Worm (Caenorhabditis elegans) whole organism, late embryonic: ENCODE data around the gene syx-18.

ENCODE experiments used
- C08G9.2 ChIP-seq: sonication (generic microtip); optimal IDR thresholded peaks from 2 replicates; lab custom pipeline; 2016; ENCODE audit warnings: mild to moderate bottlenecking, missing genetic modification characterization, moderate library complexity, missing compliant biosample characterization
- dve-1 ChIP-seq: sonication (generic microtip); optimal IDR thresholded peaks from 2 replicates; lab custom pipeline; 2017; ENCODE audit warnings: antibody characterized with exemption, mild to moderate bottlenecking, missing genetic modification characterization, missing compliant biosample characterization
- fkh-10 ChIP-seq: fragments of 150-350 bp; optimal IDR thresholded peaks from 2 replicates; lab custom pipeline; 2014; ENCODE audit warnings: missing biosample characterization, missing genetic modification reagents, missing genetic modification characterization
- hlh-15 ChIP-seq: sonication (generic microtip); optimal IDR thresholded peaks from 2 replicates; lab custom pipeline; 2016; ENCODE audit warnings: missing genetic modification characterization, missing compliant biosample characterization
- lim-6 ChIP-seq: sonication (generic microtip); optimal IDR thresholded peaks from 2 replicates; lab custom pipeline; 2016; ENCODE audit warnings: missing genetic modification characterization, missing compliant biosample characterization
- madf-2 ChIP-seq: sonication (generic microtip); optimal IDR thresholded peaks from 2 replicates; lab custom pipeline; 2017; ENCODE audit warnings: missing genetic modification characterization, missing compliant biosample characterization
- npax-4 ChIP-seq: sonication (generic microtip); optimal IDR thresholded peaks from 2 replicates; lab custom pipeline; 2016; ENCODE audit warnings: missing genetic modification characterization, missing compliant biosample characterization
- pha-4 ChIP-seq: fragments of 150-350 bp; optimal IDR thresholded peaks from 2 replicates; lab custom pipeline; 2018; ENCODE audit warnings: missing biosample characterization, missing genetic modification reagents, missing genetic modification characterization
- pqm-1 ChIP-seq: sonication (generic microtip); optimal IDR thresholded peaks from 2 replicates; lab custom pipeline; 2016; ENCODE audit warnings: missing genetic modification characterization, missing compliant biosample characterization
- ref-2 ChIP-seq: sonication (generic microtip); optimal IDR thresholded peaks from 2 replicates; lab custom pipeline; 2016; ENCODE audit warnings: missing genetic modification characterization, missing compliant biosample characterization
- unc-86 ChIP-seq: sonication (generic microtip); optimal IDR thresholded peaks from 2 replicates; lab custom pipeline; 2016; ENCODE audit warnings: missing genetic modification characterization, missing compliant biosample characterization

DNA sequence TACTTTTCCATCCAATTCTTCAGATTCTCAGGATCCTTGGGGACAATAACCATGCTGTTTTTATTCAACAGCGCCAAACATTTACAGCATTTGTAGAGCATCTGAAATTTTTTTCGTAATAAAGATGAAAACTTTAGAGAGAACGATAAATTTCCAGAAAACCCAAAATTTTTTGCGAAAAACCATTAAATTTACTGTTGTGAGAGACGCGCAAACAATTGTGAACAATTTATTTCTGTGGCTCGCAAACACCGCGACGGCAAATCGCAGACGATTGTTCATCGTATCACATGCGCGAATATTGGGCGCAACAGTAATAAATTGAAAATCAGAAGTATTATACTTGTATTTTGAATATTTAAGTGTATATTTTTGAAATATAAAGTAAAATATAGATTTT, 44.2 kb downstream of the syx-18 start, which contains the start of gene gon-14:
- no peak for TF ChIP-seq pqm-1 (tag; lab: Kevin White, UChicago)
- no peak for TF ChIP-seq unc-86 (tag; lab: Kevin White, UChicago)
- TF ChIP-seq pha-4 (tag; lab: Kevin White, UChicago) = no peak
- no peak for TF ChIP-seq hlh-15 (tag; lab: Kevin White, UChicago)
- no peak for TF ChIP-seq C08G9.2 (tag; lab: Kevin White, UChicago)
- TF ChIP-seq fkh-10 (GFP tag; lab: Kevin White, UChicago) = no peak
- no peak for TF ChIP-seq dve-1 (tag; lab: Kevin White, UChicago)
- no peak for TF ChIP-seq npax-4 (tag; lab: Kevin White, UChicago)
- TF ChIP-seq madf-2 (tag; lab: Kevin White, UChicago) = no peak
- no peak for TF ChIP-seq lim-6
- TF ChIP-seq ref-2 (tag; lab: Kevin White, UChicago) = no peak
